Fruit fly (Drosophila melanogaster) whole organism, embryonic: ENCODE data around the gene CG13365.

ENCODE experiments used
- Atf6 ChIP-seq: fragments of 200-800 bp; sonication (Bioruptor generic); IDR thresholded peaks from 2 replicates; pipeline ENCODE4 v1.3.6; 2022; ENCODE audit warnings: missing biosample characterization, missing genetic modification characterization
- BEAF-32 ChIP-seq: fragments of 200-800 bp; sonication (Bioruptor generic); optimal IDR thresholded peaks from 3 replicates; lab custom pipeline; 2017; ENCODE audit warnings: missing biosample characterization, missing genetic modification characterization, mild to moderate bottlenecking, moderate library complexity, missing genetic modification reagents
- CG10431 ChIP-seq: fragments of 200-800 bp; sonication (Bioruptor generic); optimal IDR thresholded peaks from 3 replicates; lab custom pipeline; 2018; ENCODE audit warnings: missing biosample characterization, mild to moderate bottlenecking, missing genetic modification characterization
- CG12391 ChIP-seq: fragments of 200-800 bp; sonication (Bioruptor generic); optimal IDR thresholded peaks from 3 replicates; lab custom pipeline; 2018; ENCODE audit warnings: missing biosample characterization, mild to moderate bottlenecking, missing genetic modification characterization, moderate library complexity
- CG13287 ChIP-seq: fragments of 200-800 bp; sonication (Bioruptor generic); IDR thresholded peaks from 2 replicates; pipeline ENCODE4 v1.3.6; 2022; ENCODE audit warnings: missing biosample characterization, missing genetic modification characterization; ENCODE audit not compliant: partially characterized antibody
- CG14050 ChIP-seq: fragments of 200-800 bp; sonication (Bioruptor generic); IDR thresholded peaks from 3 replicates; pipeline ENCODE4 v1.3.6; 2022; ENCODE audit warnings: missing biosample characterization, missing genetic modification characterization
- CG17359 ChIP-seq: fragments of 200-800 bp; sonication (Bioruptor generic); optimal IDR thresholded peaks from 3 replicates; lab custom pipeline; 2018; ENCODE audit warnings: missing biosample characterization, mild to moderate bottlenecking, missing genetic modification characterization, moderate library complexity
- CG18011 ChIP-seq: fragments of 200-800 bp; sonication (Bioruptor generic); optimal IDR thresholded peaks from 2 replicates; lab custom pipeline; 2017; ENCODE audit warnings: missing biosample characterization, missing genetic modification characterization, mild to moderate bottlenecking, moderate library complexity, missing genotype
- CG18476 ChIP-seq: fragments of 200-800 bp; sonication (Bioruptor generic); optimal IDR thresholded peaks from 2 replicates; lab custom pipeline; 2016; ENCODE audit warnings: missing biosample characterization, mild to moderate bottlenecking, missing genetic modification characterization
- CG18599 ChIP-seq: fragments of 200-800 bp; sonication (Bioruptor generic); optimal IDR thresholded peaks from 3 replicates; lab custom pipeline; 2017; ENCODE audit warnings: missing biosample characterization, missing genetic modification characterization, mild to moderate bottlenecking, moderate library complexity, missing genetic modification reagents
- CG18764 ChIP-seq: fragments of 200-800 bp; sonication (Bioruptor generic); optimal IDR thresholded peaks from 3 replicates; lab custom pipeline; 2016; ENCODE audit warnings: missing biosample characterization, missing genetic modification characterization
- CG30020 ChIP-seq: fragments of 200-800 bp; optimal IDR thresholded peaks from 2 replicates; lab custom pipeline; 2019; ENCODE audit warnings: missing biosample characterization, mild to moderate bottlenecking, missing genetic modification characterization, moderate library complexity
- CG3281 ChIP-seq: fragments of 200-800 bp; sonication (Bioruptor generic); optimal IDR thresholded peaks from 3 replicates; lab custom pipeline; 2017; ENCODE audit warnings: missing biosample characterization, mild to moderate bottlenecking, missing genetic modification characterization
- CG33557 ChIP-seq: fragments of 200-800 bp; sonication (Bioruptor generic); optimal IDR thresholded peaks from 2 replicates; lab custom pipeline; 2019; ENCODE audit warnings: missing biosample characterization, mild to moderate bottlenecking, missing genetic modification characterization, moderate library complexity
- CG4617 ChIP-seq: fragments of 200-800 bp; sonication (Bioruptor generic); optimal IDR thresholded peaks from 3 replicates; lab custom pipeline; 2016; ENCODE audit warnings: missing biosample characterization, missing genetic modification characterization, borderline replicate concordance
- CG4854 ChIP-seq: fragments of 200-800 bp; sonication (Bioruptor generic); optimal IDR thresholded peaks from 2 replicates; lab custom pipeline; 2016; ENCODE audit warnings: missing biosample characterization, missing genetic modification characterization, inconsistent platforms
- CG6683 ChIP-seq: fragments of 200-800 bp; sonication (Bioruptor generic); optimal IDR thresholded peaks from 2 replicates; lab custom pipeline; 2017; ENCODE audit warnings: missing biosample characterization, mild to moderate bottlenecking, missing genetic modification characterization, missing genetic modification reagents
- CG7786 ChIP-seq: fragments of 200-800 bp; sonication (Bioruptor generic); optimal IDR thresholded peaks from 2 replicates; lab custom pipeline; 2016; ENCODE audit warnings: missing biosample characterization, missing genetic modification characterization
- CG8290 ChIP-seq, 3 experiments: fragments of 200-800 bp; sonication (Bioruptor generic); optimal IDR thresholded peaks; 2 replicates each; lab custom pipeline; 2016 to 2019; ENCODE audit warnings: missing biosample characterization in 3 of 3, missing genetic modification characterization in 3 of 3, mild to moderate bottlenecking in 2 of 3, moderate library complexity in 1 of 3
- CG9437 ChIP-seq: fragments of 200-800 bp; sonication (Bioruptor generic); optimal IDR thresholded peaks from 2 replicates; lab custom pipeline; 2018; ENCODE audit warnings: missing biosample characterization, mild to moderate bottlenecking, missing genetic modification characterization
- Dip3 ChIP-seq: fragments of 200-800 bp; sonication (Bioruptor generic); optimal IDR thresholded peaks from 3 replicates; lab custom pipeline; 2016; ENCODE audit warnings: missing biosample characterization, missing genetic modification characterization
- Dll ChIP-seq: fragments of 200-800 bp; sonication (Bioruptor generic); IDR thresholded peaks from 4 replicates; pipeline ENCODE4 v1.3.6; 2022; ENCODE audit warnings: missing biosample characterization, missing genetic modification characterization; ENCODE audit not compliant: partially characterized antibody
- Doc3 ChIP-seq: fragments of 200-800 bp; sonication (Bioruptor generic); IDR thresholded peaks from 3 replicates; pipeline ENCODE4 v1.3.6; 2022; ENCODE audit warnings: missing biosample characterization, missing genetic modification characterization; ENCODE audit not compliant: partially characterized antibody
- Elba2 ChIP-seq: fragments of 200-800 bp; sonication (Bioruptor generic); optimal IDR thresholded peaks from 3 replicates; lab custom pipeline; 2016; ENCODE audit warnings: missing biosample characterization, missing genetic modification characterization
- Mrtf ChIP-seq: fragments of 200-800 bp; sonication (Bioruptor generic); IDR thresholded peaks from 3 replicates; pipeline ENCODE4 v1.3.6; 2022; ENCODE audit warnings: missing biosample characterization, missing genetic modification characterization
- PHDP ChIP-seq: fragments of 200-800 bp; sonication (Bioruptor generic); optimal IDR thresholded peaks from 3 replicates; lab custom pipeline; 2018; ENCODE audit warnings: missing biosample characterization, mild to moderate bottlenecking, missing genetic modification characterization, moderate library complexity
- Scr ChIP-seq: fragments of 200-800 bp; sonication (Bioruptor generic); IDR thresholded peaks from 2 replicates; pipeline ENCODE4 v1.3.6; 2022; ENCODE audit warnings: missing biosample characterization, missing genetic modification characterization; ENCODE audit not compliant: partially characterized antibody
- Sox100B ChIP-seq: fragments of 200-800 bp; sonication (Bioruptor generic); optimal IDR thresholded peaks from 3 replicates; lab custom pipeline; 2018; ENCODE audit warnings: missing biosample characterization, mild to moderate bottlenecking, missing genetic modification characterization
- Xrp1 ChIP-seq: fragments of 200-800 bp; sonication (Bioruptor generic); IDR thresholded peaks from 2 replicates; pipeline ENCODE4 v1.3.6; 2022; ENCODE audit warnings: missing biosample characterization, missing genetic modification characterization
- ap ChIP-seq: fragments of 200-800 bp; sonication (Bioruptor generic); IDR thresholded peaks from 2 replicates; pipeline ENCODE4 v1.3.6; 2022; ENCODE audit warnings: missing biosample characterization, missing genetic modification characterization
- bab2 ChIP-seq: fragments of 200-800 bp; sonication (Bioruptor generic); optimal IDR thresholded peaks from 2 replicates; lab custom pipeline; 2016; ENCODE audit warnings: missing biosample characterization, missing genetic modification characterization
- chif ChIP-seq, 2 experiments: fragments of 200-800 bp; sonication (Bioruptor generic); optimal IDR thresholded peaks; 3 replicates each; lab custom pipeline; 2016; ENCODE audit warnings: missing biosample characterization in 2 of 2, missing genetic modification characterization in 2 of 2
- da ChIP-seq: fragments of 200-800 bp; sonication (Bioruptor generic); optimal IDR thresholded peaks from 2 replicates; lab custom pipeline; 2016; ENCODE audit warnings: missing biosample characterization, missing genetic modification characterization
- dan ChIP-seq: fragments of 200-800 bp; sonication (Bioruptor generic); IDR thresholded peaks from 2 replicates; pipeline ENCODE4 v1.3.6; 2022; ENCODE audit warnings: missing biosample characterization, missing genetic modification characterization
- esg ChIP-seq: fragments of 200-800 bp; sonication (Bioruptor generic); conservative IDR thresholded peaks from 2 replicates; pipeline ENCODE4 v1.3.6; 2022; ENCODE audit warnings: missing biosample characterization, missing genetic modification characterization
- ftz-f1 ChIP-seq: fragments of 200-800 bp; sonication (Bioruptor generic); optimal IDR thresholded peaks from 2 replicates; lab custom pipeline; 2016; ENCODE audit warnings: missing biosample characterization, missing genetic modification characterization
- gcm2 ChIP-seq: fragments of 200-800 bp; sonication (Bioruptor generic); optimal IDR thresholded peaks from 2 replicates; lab custom pipeline; 2016; ENCODE audit warnings: missing biosample characterization, missing genetic modification characterization
- h ChIP-seq: fragments of >200 bp; optimal IDR thresholded peaks from 2 replicates; lab custom pipeline; 2017
- hbn ChIP-seq: fragments of 200-800 bp; sonication (Bioruptor generic); IDR thresholded peaks from 2 replicates; pipeline ENCODE4 v1.3.6; 2022; ENCODE audit warnings: missing biosample characterization, missing genetic modification characterization; ENCODE audit not compliant: partially characterized antibody
- hkb ChIP-seq, 2 experiments: fragments of 200-800 bp in 1 of 2; fragments of >200 bp in 1 of 2; sonication (Bioruptor generic) in 1 of 2; IDR thresholded peaks in 1 of 2; optimal IDR thresholded peaks in 1 of 2; 2 replicates each; pipeline versions ENCODE4 v1.3.6 to Lab custom; 2017 to 2022; ENCODE audit warnings: missing biosample characterization in 1 of 2, missing genetic modification characterization in 1 of 2
- klu ChIP-seq: fragments of 200-800 bp; sonication (Bioruptor generic); IDR thresholded peaks from 2 replicates; pipeline ENCODE4 v1.3.6; 2022; ENCODE audit warnings: missing biosample characterization, missing genetic modification characterization
- nerfin-2 ChIP-seq: fragments of 200-800 bp; sonication (Bioruptor generic); IDR thresholded peaks from 2 replicates; pipeline ENCODE4 v1.3.6; 2022; ENCODE audit warnings: missing biosample characterization, missing genetic modification characterization; ENCODE audit not compliant: partially characterized antibody
- org-1 ChIP-seq: fragments of 200-800 bp; sonication (Bioruptor generic); optimal IDR thresholded peaks from 2 replicates; lab custom pipeline; 2017; ENCODE audit warnings: missing biosample characterization, missing genetic modification characterization
- sens-2 ChIP-seq: fragments of 200-800 bp; sonication (Bioruptor generic); IDR thresholded peaks from 2 replicates; pipeline ENCODE4 v1.3.6; 2022; ENCODE audit warnings: missing biosample characterization, missing genetic modification characterization
- tgo ChIP-seq: fragments of 200-800 bp; sonication (Bioruptor generic); IDR thresholded peaks from 3 replicates; pipeline ENCODE4 v1.3.6; 2022; ENCODE audit warnings: missing biosample characterization, missing genetic modification characterization
- wdn ChIP-seq: fragments of 200-800 bp; sonication (Bioruptor generic); IDR thresholded peaks from 2 replicates; pipeline ENCODE4 v1.3.6; 2022; ENCODE audit warnings: missing biosample characterization, missing genetic modification characterization
- zen2 ChIP-seq: fragments of 200-800 bp; sonication (Bioruptor generic); IDR thresholded peaks from 3 replicates; pipeline ENCODE4 v1.3.6; 2022; ENCODE audit warnings: missing biosample characterization, missing genetic modification characterization; ENCODE audit not compliant: partially characterized antibody
- zfh2 ChIP-seq: fragments of 200-800 bp; sonication (Bioruptor generic); optimal IDR thresholded peaks from 2 replicates; lab custom pipeline; 2016; ENCODE audit warnings: missing biosample characterization, missing genetic modification characterization

The CG13365 gene

dm6 chrX:655492-656379, 34.7 kb upstream of the CG13365 start, which contains the start of the genes Hmt4-20 and SkpA (continued):
- TF ChIP-seq sens-2 (no peak), CG17359 (tag; lab: Kevin White, UChicago) (no peak), CG8290 (GFP tag; optimal IDR thresholded peaks at IDR 0.05; lab: Kevin White, UChicago) (no peak), CG8290 (tag; optimal IDR thresholded peaks at IDR 0.05; lab: Kevin White, UChicago) (no peak), CG18011 (no peak), CG13287 (GFP tag; lab: Robert Waterston, UW) (peak; percentile 86), Sox100B (GFP tag; lab: Kevin White, UChicago) (no peak), Doc3 (GFP tag; lab: Robert Waterston, UW) (peak; percentile 80), dan (GFP tag; lab: Robert Waterston, UW) (no peak), zfh2 (GFP tag; lab: Kevin White, UChicago) (peak; percentile 37), CG9437 (GFP tag; lab: Kevin White, UChicago) (no peak), CG10431 (no peak), CG18599 (GFP tag; lab: Kevin White, UChicago) (no peak), CG12391 (tag; lab: Kevin White, UChicago) (no peak), tgo (GFP tag; lab: Robert Waterston, UW) (no peak), Atf6 (no peak), Elba2 (GFP tag; lab: Kevin White, UChicago) (no peak), CG6683 (GFP tag; lab: Kevin White, UChicago) (no peak), da (peak; percentile 18), chif (GFP tag; optimal IDR thresholded peaks at IDR 0.05; lab: Kevin White, UChicago) (no peak), Xrp1 (GFP tag; lab: Robert Waterston, UW) (no peak), nerfin-2 (peak; percentile 82), CG30020 (tag; lab: Kevin White, UChicago) (peak; percentile 52), Dip3 (GFP tag; lab: Kevin White, UChicago) (no peak), CG33557 (GFP tag; lab: Kevin White, UChicago) (no peak), ap (GFP tag; lab: Robert Waterston, UW) (no peak), CG3281 (GFP tag; lab: Kevin White, UChicago) (no peak), bab2 (GFP tag; lab: Kevin White, UChicago) (peak; percentile 10), PHDP (no peak), Scr (peak; percentile 92), org-1 (no peak), BEAF-32 (peak; percentile 99), CG18476 (GFP tag; lab: Kevin White, UChicago) (no peak), zen2 (GFP tag; lab: Robert Waterston, UW) (peak; percentile 76; the same call in 1 of the 3 replicates), Mrtf (GFP tag; lab: Robert Waterston, UW) (no peak), h (no peak), Dll (GFP tag; lab: Robert Waterston, UW) (peak; percentile 90), ftz-f1 (no peak), wdn (GFP tag; lab: Robert Waterston, UW) (no peak), CG18764 (no peak), CG14050 (GFP tag; lab: Robert Waterston, UW) (no peak), hbn (GFP tag; lab: Robert Waterston, UW) (peak; percentile 79), hkb (optimal IDR thresholded peaks at IDR 0.05; lab: Kevin White, UChicago) (peak; percentile 78), hkb (GFP tag; IDR thresholded peaks at IDR 0.05; lab: Robert Waterston, UW) (no peak), CG7786 (GFP tag; lab: Kevin White, UChicago) (no peak), CG4617 (GFP tag; lab: Kevin White, UChicago) (peak; percentile 89), esg (GFP tag; lab: Robert Waterston, UW) (no peak), gcm2 (GFP tag; lab: Kevin White, UChicago) (no peak), klu (GFP tag; lab: Robert Waterston, UW) (no peak), CG4854 (GFP tag; lab: Kevin White, UChicago) (no peak)
